Worm (Caenorhabditis elegans) whole organism, mixed stage, embryonic: ENCODE results near the gene C13A10.1.

Source experiments
- ceh-43 ChIP-seq: fragments of 200-800 bp; sonication (Bioruptor generic); optimal IDR thresholded peaks from 2 replicates; lab custom pipeline; 2018; ENCODE audit warnings: mild to moderate bottlenecking, missing genetic modification characterization, moderate library complexity, missing compliant biosample characterization
- elt-1 ChIP-seq: sonication (generic microtip); optimal IDR thresholded peaks from 2 replicates; lab custom pipeline; 2017; ENCODE audit warnings: missing genetic modification characterization, mild to moderate bottlenecking, missing compliant biosample characterization, antibody characterized with exemption, moderate library complexity, borderline replicate concordance; ENCODE audit not compliant: insufficient read depth

ce11 chrII:1386478-1386877 lies 31.0 kb upstream of the C13A10.1 start, which contains the start of gene aat-7:
- TF ChIP-seq elt-1 (tag; lab: Kevin White, UChicago) (no peak), ceh-43 (GFP tag; lab: Kevin White, UChicago) (no peak)
